Fruit fly (Drosophila melanogaster): ENCODE results near the gene CG32110.

The CG32110 gene

dm6 chr3L:12798795-12799311 is 9.7 kb upstream of the CG32110 start:
- peak; percentile 56 for TF ChIP-seq Crg-1 (GFP tag; optimal IDR thresholded peaks at IDR 0.05)
- TF ChIP-seq CG11617 (GFP tag; optimal IDR thresholded peaks at IDR 0.05), result peak; percentile 68
- TF ChIP-seq kay (GFP tag; ENCODE audit: borderline replicate concordance), result peak; percentile 63
- TF ChIP-seq pad (GFP tag; optimal IDR thresholded peaks at IDR 0.05), result peak; percentile 53
- peak; percentile 72 for TF ChIP-seq CG12768 (GFP tag; optimal IDR thresholded peaks at IDR 0.05)
- peak; percentile 33 for TF ChIP-seq Hr96 (GFP tag; optimal IDR thresholded peaks at IDR 0.05)
- peak; percentile 37 for TF ChIP-seq Clk (GFP tag; optimal IDR thresholded peaks at IDR 0.05)
- no peak for TF ChIP-seq CG1620 (GFP tag; optimal IDR thresholded peaks at IDR 0.05)
- TF ChIP-seq cic (GFP tag; optimal IDR thresholded peaks at IDR 0.05), result peak; percentile 92
- TF ChIP-seq CG5204 (GFP tag; optimal IDR thresholded peaks at IDR 0.05), result peak; percentile 71
- TF ChIP-seq cnc (optimal IDR thresholded peaks at IDR 0.05), result no peak
- peak; percentile 29 for TF ChIP-seq CG7045 (GFP tag; optimal IDR thresholded peaks at IDR 0.05)
- TF ChIP-seq CG7101 (tag; optimal IDR thresholded peaks at IDR 0.05), result peak; percentile 70
- TF ChIP-seq CG14711 (tag; optimal IDR thresholded peaks at IDR 0.05), result no peak
- no peak for TF ChIP-seq bab1 (GFP tag; optimal IDR thresholded peaks at IDR 0.05)
- TF ChIP-seq Mnt (GFP tag; optimal IDR thresholded peaks at IDR 0.05), result peak; percentile 55
- TF ChIP-seq ovo (GFP tag; optimal IDR thresholded peaks at IDR 0.05), result peak; percentile 46
- peak; percentile 26 for TF ChIP-seq toe (GFP tag; optimal IDR thresholded peaks at IDR 0.05)
- TF ChIP-seq CG33017 (tag; optimal IDR thresholded peaks at IDR 0.05), result peak; percentile 60
- peak; percentile 15 for TF ChIP-seq tj (GFP tag; optimal IDR thresholded peaks at IDR 0.05)

- TF ChIP-seq Mnt (GFP tag; optimal IDR thresholded peaks at IDR 0.05) (no peak), CG7045 (GFP tag; optimal IDR thresholded peaks at IDR 0.05) (no peak), toe (GFP tag; optimal IDR thresholded peaks at IDR 0.05) (no peak), CG12768 (GFP tag; optimal IDR thresholded peaks at IDR 0.05) (no peak), pad (GFP tag; optimal IDR thresholded peaks at IDR 0.05) (no peak), tj (GFP tag; optimal IDR thresholded peaks at IDR 0.05) (no peak), bab1 (GFP tag; optimal IDR thresholded peaks at IDR 0.05) (no peak), CG5204 (GFP tag; optimal IDR thresholded peaks at IDR 0.05) (no peak), cic (GFP tag; optimal IDR thresholded peaks at IDR 0.05) (no peak), CG33017 (tag; optimal IDR thresholded peaks at IDR 0.05) (no peak), kay (GFP tag; ENCODE audit: borderline replicate concordance) (no peak), CG7101 (tag; optimal IDR thresholded peaks at IDR 0.05) (no peak), ovo (GFP tag; optimal IDR thresholded peaks at IDR 0.05) (no peak), Hr96 (GFP tag; optimal IDR thresholded peaks at IDR 0.05) (no peak)
Measured at dm6 chr3L:12799431-12800147, 8.9 kb upstream of the CG32110 start.

- TF ChIP-seq cnc (optimal IDR thresholded peaks at IDR 0.05) (no peak), CG14711 (tag; optimal IDR thresholded peaks at IDR 0.05) (no peak), Clk (GFP tag; optimal IDR thresholded peaks at IDR 0.05) (no peak), ovo (GFP tag; optimal IDR thresholded peaks at IDR 0.05) (no peak), CG33017 (tag; optimal IDR thresholded peaks at IDR 0.05) (no peak), CG12768 (GFP tag; optimal IDR thresholded peaks at IDR 0.05) (no peak), CG7045 (GFP tag; optimal IDR thresholded peaks at IDR 0.05) (no peak), Hr96 (GFP tag; optimal IDR thresholded peaks at IDR 0.05) (no peak), cic (GFP tag; optimal IDR thresholded peaks at IDR 0.05) (no peak), bab1 (GFP tag; optimal IDR thresholded peaks at IDR 0.05) (no peak), CG7101 (tag; optimal IDR thresholded peaks at IDR 0.05) (no peak), tj (GFP tag; optimal IDR thresholded peaks at IDR 0.05) (no peak), kay (GFP tag; ENCODE audit: borderline replicate concordance) (no peak), CG11617 (GFP tag; optimal IDR thresholded peaks at IDR 0.05) (no peak), CG5204 (GFP tag; optimal IDR thresholded peaks at IDR 0.05) (no peak)
Measured at dm6 chr3L:12800167-12800566, 8.4 kb upstream of the CG32110 start.

- peak; percentile 46 for TF ChIP-seq tj (GFP tag; optimal IDR thresholded peaks at IDR 0.05)
- peak; percentile 86 for TF ChIP-seq CG12768 (GFP tag; optimal IDR thresholded peaks at IDR 0.05)
- TF ChIP-seq Hr96 (GFP tag; optimal IDR thresholded peaks at IDR 0.05), result no peak
- no peak for TF ChIP-seq Clk (GFP tag; optimal IDR thresholded peaks at IDR 0.05)
- peak; percentile 28 for TF ChIP-seq toe (GFP tag; optimal IDR thresholded peaks at IDR 0.05)
- TF ChIP-seq CG11617 (GFP tag; optimal IDR thresholded peaks at IDR 0.05), result peak; percentile 23
- TF ChIP-seq kay (GFP tag; ENCODE audit: borderline replicate concordance), result peak; percentile 88
- peak; percentile 35 for TF ChIP-seq CG14711 (tag; optimal IDR thresholded peaks at IDR 0.05)
- peak; percentile 23 for TF ChIP-seq CG7045 (GFP tag; optimal IDR thresholded peaks at IDR 0.05)
- peak; percentile 52 for TF ChIP-seq CG33017 (tag; optimal IDR thresholded peaks at IDR 0.05)
- TF ChIP-seq CG1620 (GFP tag; optimal IDR thresholded peaks at IDR 0.05), result no peak
- TF ChIP-seq cic (GFP tag; optimal IDR thresholded peaks at IDR 0.05), result peak; percentile 86
- no peak for TF ChIP-seq Mnt (GFP tag; optimal IDR thresholded peaks at IDR 0.05)
- peak; percentile 18 for TF ChIP-seq Crg-1 (GFP tag; optimal IDR thresholded peaks at IDR 0.05)
Measured at dm6 chr3L:12802443-12802865, 6.1 kb upstream of the CG32110 start.

dm6 chr3L:12803159-12804034 is 5.1 kb upstream of the CG32110 start:
- peak; percentile 8 for TF ChIP-seq tj (GFP tag; optimal IDR thresholded peaks at IDR 0.05)
- TF ChIP-seq CG11617 (GFP tag; optimal IDR thresholded peaks at IDR 0.05), result no peak
- TF ChIP-seq toe (GFP tag; optimal IDR thresholded peaks at IDR 0.05), result no peak
- TF ChIP-seq Crg-1 (GFP tag; optimal IDR thresholded peaks at IDR 0.05), result no peak
- peak; percentile 21 for TF ChIP-seq CG7045 (GFP tag; optimal IDR thresholded peaks at IDR 0.05)
- no peak for TF ChIP-seq cic (GFP tag; optimal IDR thresholded peaks at IDR 0.05)
- no peak for TF ChIP-seq Hr96 (GFP tag; optimal IDR thresholded peaks at IDR 0.05)
- no peak for TF ChIP-seq pad (GFP tag; optimal IDR thresholded peaks at IDR 0.05)
- TF ChIP-seq CG14711 (tag; optimal IDR thresholded peaks at IDR 0.05), result peak; percentile 18
- no peak for TF ChIP-seq Mnt (GFP tag; optimal IDR thresholded peaks at IDR 0.05)
- no peak for TF ChIP-seq cnc (optimal IDR thresholded peaks at IDR 0.05)
- TF ChIP-seq kay (GFP tag; ENCODE audit: borderline replicate concordance), result peak; percentile 64
- TF ChIP-seq CG12768 (GFP tag; optimal IDR thresholded peaks at IDR 0.05), result no peak

Measured in whole organism, adult.